Worm (Caenorhabditis elegans) whole organism, late embryonic: Measurements from ENCODE around the gene srbc-59.

Experiments used
- F13H6.1 ChIP-seq: sonication (generic microtip); optimal IDR thresholded peaks from 2 replicates; lab custom pipeline; 2016; ENCODE audit warnings: missing genetic modification characterization, missing compliant biosample characterization
- T23F11.4 ChIP-seq: fragments of 200-800 bp; sonication (Bioruptor generic); optimal IDR thresholded peaks from 2 replicates; lab custom pipeline; 2018; ENCODE audit warnings: mild to moderate bottlenecking, missing genetic modification characterization, missing compliant biosample characterization
- Y22D7AL.16 ChIP-seq: sonication (generic microtip); optimal IDR thresholded peaks from 2 replicates; lab custom pipeline; 2016; ENCODE audit warnings: missing genetic modification characterization, missing compliant biosample characterization
- ahr-1 ChIP-seq: sonication (generic microtip); optimal IDR thresholded peaks from 2 replicates; lab custom pipeline; 2016; ENCODE audit warnings: missing genetic modification characterization, missing compliant biosample characterization
- ama-1 ChIP-seq: fragments of 150-350 bp; optimal IDR thresholded peaks from 2 replicates; lab custom pipeline; 2014
- ceh-14 ChIP-seq: sonication (generic microtip); optimal IDR thresholded peaks from 2 replicates; lab custom pipeline; 2016; ENCODE audit warnings: missing genotype, missing genetic modification characterization, missing compliant biosample characterization
- ceh-19 ChIP-seq: fragments of 200-800 bp; sonication (Bioruptor generic); optimal IDR thresholded peaks from 2 replicates; lab custom pipeline; 2018; ENCODE audit warnings: mild to moderate bottlenecking, missing genetic modification characterization, missing compliant biosample characterization
- ceh-2 ChIP-seq: sonication (generic microtip); optimal IDR thresholded peaks from 2 replicates; lab custom pipeline; 2016; ENCODE audit warnings: missing genotype, missing genetic modification characterization, missing compliant biosample characterization
- ceh-30 ChIP-seq: fragments of 150-350 bp; optimal IDR thresholded peaks from 2 replicates; lab custom pipeline; 2014; ENCODE audit warnings: missing biosample characterization, missing genetic modification characterization
- ceh-31 ChIP-seq: sonication (generic microtip); optimal IDR thresholded peaks from 2 replicates; lab custom pipeline; 2016; ENCODE audit warnings: missing genetic modification characterization, missing compliant biosample characterization
- ceh-34 ChIP-seq: sonication (generic microtip); optimal IDR thresholded peaks from 2 replicates; lab custom pipeline; 2016; ENCODE audit warnings: mild to moderate bottlenecking, missing genetic modification characterization, missing compliant biosample characterization
- ceh-6 ChIP-seq: fragments of 200-800 bp; sonication (Bioruptor generic); optimal IDR thresholded peaks from 2 replicates; lab custom pipeline; 2018; ENCODE audit warnings: mild to moderate bottlenecking, missing genetic modification characterization, missing compliant biosample characterization
- ceh-9 ChIP-seq: sonication (generic microtip); optimal IDR thresholded peaks from 2 replicates; lab custom pipeline; 2016; ENCODE audit warnings: mild to moderate bottlenecking, missing genetic modification characterization, inconsistent platforms, missing compliant biosample characterization
- dmd-4 ChIP-seq: sonication (generic microtip); optimal IDR thresholded peaks from 2 replicates; lab custom pipeline; 2016; ENCODE audit warnings: borderline replicate concordance, missing genetic modification characterization, missing compliant biosample characterization
- elt-2 ChIP-seq: sonication (generic microtip); optimal IDR thresholded peaks from 2 replicates; lab custom pipeline; 2016; ENCODE audit warnings: missing genetic modification reagents, missing genetic modification characterization, missing compliant biosample characterization
- fkh-10 ChIP-seq: fragments of 150-350 bp; optimal IDR thresholded peaks from 2 replicates; lab custom pipeline; 2014; ENCODE audit warnings: missing biosample characterization, missing genetic modification reagents, missing genetic modification characterization
- fkh-6 ChIP-seq: sonication (generic microtip); optimal IDR thresholded peaks from 2 replicates; lab custom pipeline; 2016; ENCODE audit warnings: missing genetic modification characterization, missing compliant biosample characterization
- hlh-13 ChIP-seq: fragments of 200-800 bp; sonication (Bioruptor generic); optimal IDR thresholded peaks from 2 replicates; lab custom pipeline; 2018; ENCODE audit warnings: mild to moderate bottlenecking, missing genetic modification characterization, missing compliant biosample characterization
- hlh-30 ChIP-seq: sonication (generic microtip); optimal IDR thresholded peaks from 2 replicates; lab custom pipeline; 2017; ENCODE audit warnings: antibody characterized with exemption, missing genetic modification characterization, missing compliant biosample characterization; ENCODE audit not compliant: insufficient read depth
- hlh-6 ChIP-seq: sonication (generic microtip); optimal IDR thresholded peaks from 2 replicates; lab custom pipeline; 2016; ENCODE audit warnings: missing genotype, missing genetic modification characterization, missing compliant biosample characterization
- lin-11 ChIP-seq: fragments of 200-800 bp; sonication (Bioruptor generic); optimal IDR thresholded peaks from 2 replicates; lab custom pipeline; 2018; ENCODE audit warnings: mild to moderate bottlenecking, missing genetic modification characterization, missing compliant biosample characterization
- mec-3 ChIP-seq: sonication (generic microtip); optimal IDR thresholded peaks from 2 replicates; lab custom pipeline; 2016; ENCODE audit warnings: borderline replicate concordance, missing genetic modification characterization, missing compliant biosample characterization
- npax-4 ChIP-seq: sonication (generic microtip); optimal IDR thresholded peaks from 2 replicates; lab custom pipeline; 2016; ENCODE audit warnings: missing genetic modification characterization, missing compliant biosample characterization
- odd-2 ChIP-seq: sonication (generic microtip); optimal IDR thresholded peaks from 2 replicates; lab custom pipeline; 2017; ENCODE audit warnings: antibody characterized with exemption, mild to moderate bottlenecking, missing genetic modification characterization, missing compliant biosample characterization
- pag-3 ChIP-seq: sonication (generic microtip); optimal IDR thresholded peaks from 2 replicates; lab custom pipeline; 2016; ENCODE audit warnings: missing compliant biosample characterization, missing genetic modification characterization, borderline replicate concordance
- pat-9 ChIP-seq: fragments of 200-800 bp; sonication (Bioruptor generic); optimal IDR thresholded peaks from 2 replicates; lab custom pipeline; 2018; ENCODE audit warnings: mild to moderate bottlenecking, missing genetic modification characterization, moderate library complexity, missing compliant biosample characterization
- pha-2 ChIP-seq: sonication (generic microtip); optimal IDR thresholded peaks from 2 replicates; lab custom pipeline; 2017; ENCODE audit warnings: mild to moderate bottlenecking, missing genetic modification characterization, missing compliant biosample characterization
- pqm-1 ChIP-seq: sonication (generic microtip); optimal IDR thresholded peaks from 2 replicates; lab custom pipeline; 2016; ENCODE audit warnings: missing genetic modification characterization, missing compliant biosample characterization
- ref-2 ChIP-seq: sonication (generic microtip); optimal IDR thresholded peaks from 2 replicates; lab custom pipeline; 2016; ENCODE audit warnings: missing genetic modification characterization, missing compliant biosample characterization
- tbx-7 ChIP-seq: sonication (generic microtip); optimal IDR thresholded peaks from 2 replicates; lab custom pipeline; 2016; ENCODE audit warnings: missing genotype, missing genetic modification characterization, missing compliant biosample characterization
- unc-42 ChIP-seq: sonication (generic microtip); optimal IDR thresholded peaks from 2 replicates; lab custom pipeline; 2016; ENCODE audit warnings: missing genotype, missing genetic modification characterization, missing compliant biosample characterization
- unc-55 ChIP-seq: sonication (generic microtip); optimal IDR thresholded peaks from 2 replicates; lab custom pipeline; 2017; ENCODE audit warnings: missing biosample characterization, missing genetic modification reagents, missing genetic modification characterization
- ztf-16 ChIP-seq: sonication (generic microtip); optimal IDR thresholded peaks from 2 replicates; lab custom pipeline; 2017; ENCODE audit warnings: missing genetic modification characterization, missing compliant biosample characterization

The srbc-59 gene

DNA sequence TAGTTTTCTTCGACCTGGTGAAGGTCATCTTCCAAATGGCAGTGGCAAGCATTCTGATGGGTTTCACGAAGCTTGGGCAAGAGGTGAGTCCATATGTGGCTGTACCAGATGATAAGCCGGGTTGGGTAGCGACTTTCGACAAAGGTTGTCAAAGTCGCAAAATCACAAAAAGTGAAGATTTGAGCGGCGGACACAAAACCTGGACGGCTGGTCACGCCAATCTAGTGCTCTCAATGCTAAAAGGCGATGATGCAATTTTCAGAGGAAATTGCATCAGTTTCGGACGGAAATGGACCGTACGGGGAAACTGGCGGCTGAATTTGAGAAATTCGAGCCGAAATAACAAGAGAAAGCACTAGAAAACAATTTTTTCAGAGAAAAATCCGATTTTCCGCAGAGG, 18.8 kb downstream of the srbc-59 start:
- TF ChIP-seq ceh-9 (tag; lab: Kevin White, UChicago) (no peak), ref-2 (tag; lab: Kevin White, UChicago) (no peak), hlh-30 (tag; lab: Kevin White, UChicago) (no peak), elt-2 (tag; lab: Kevin White, UChicago) (no peak), pha-2 (no peak), mec-3 (tag; lab: Kevin White, UChicago) (no peak)

DNA sequence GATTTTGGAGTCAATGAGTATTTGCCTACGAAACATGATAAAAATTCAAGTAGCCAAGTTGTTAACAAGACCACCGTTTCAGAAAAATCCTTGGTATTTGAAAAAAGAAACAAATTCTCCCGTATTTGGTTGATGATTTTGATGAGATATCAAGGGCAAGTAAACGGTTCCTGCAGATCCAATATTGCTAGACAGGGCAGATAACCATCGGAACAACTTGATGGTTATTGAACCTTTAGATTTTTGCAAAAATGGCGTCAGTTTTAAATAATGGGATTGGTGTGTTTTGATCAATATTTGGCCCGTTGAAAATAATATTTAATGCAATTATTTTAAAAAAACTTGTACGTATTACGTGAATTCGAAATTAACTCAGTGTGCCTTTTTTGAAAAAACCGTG, 21.8 kb downstream of the srbc-59 start:
- TF ChIP-seq hlh-13 (GFP tag; lab: Kevin White, UChicago), result no peak
- TF ChIP-seq ceh-6 (GFP tag; lab: Kevin White, UChicago), result no peak
- TF ChIP-seq pqm-1 (tag; lab: Kevin White, UChicago), result no peak
- TF ChIP-seq npax-4, result no peak
- TF ChIP-seq pag-3 (tag; lab: Kevin White, UChicago), result no peak
- TF ChIP-seq ceh-31 (tag; lab: Kevin White, UChicago), result no peak
- no peak for TF ChIP-seq ceh-9 (tag; lab: Kevin White, UChicago)
- no peak for TF ChIP-seq unc-55 (GFP tag; lab: Kevin White, UChicago)
- TF ChIP-seq ahr-1 (tag; lab: Kevin White, UChicago), result no peak
- no peak for TF ChIP-seq pat-9 (tag; lab: Kevin White, UChicago)
- TF ChIP-seq fkh-10 (GFP tag; lab: Kevin White, UChicago), result no peak
- TF ChIP-seq T23F11.4 (GFP tag; lab: Kevin White, UChicago), result no peak
- no peak for TF ChIP-seq lin-11
- TF ChIP-seq hlh-30 (tag; lab: Kevin White, UChicago), result no peak
- TF ChIP-seq ceh-19 (GFP tag; lab: Kevin White, UChicago), result no peak

DNA sequence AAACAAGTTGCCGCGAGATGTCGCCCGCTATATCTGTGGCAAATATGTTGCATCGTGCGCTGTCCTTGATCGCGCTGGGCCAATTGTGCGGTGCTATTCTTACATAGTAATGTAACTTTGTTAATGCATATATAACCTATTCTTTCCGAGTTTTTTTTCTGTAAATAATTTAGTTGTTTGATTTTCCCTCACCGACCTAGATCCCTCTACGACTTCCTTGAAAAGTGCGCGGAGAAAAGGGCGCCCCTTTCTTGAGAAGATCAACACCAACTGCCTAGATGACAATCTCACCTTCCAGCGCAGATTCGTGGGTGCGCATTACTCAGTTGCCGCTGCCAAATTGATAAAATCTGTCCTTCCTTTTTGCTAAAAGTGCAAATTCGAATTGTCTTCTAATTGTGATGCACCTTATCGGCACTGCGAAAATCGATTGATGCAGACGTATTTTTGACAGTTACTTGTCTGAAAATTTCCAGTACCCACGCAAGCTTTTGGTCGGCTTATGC, 23.2 kb downstream of the srbc-59 start:
- TF ChIP-seq ceh-14 (tag; lab: Kevin White, UChicago) (no peak), odd-2 (no peak)

DNA sequence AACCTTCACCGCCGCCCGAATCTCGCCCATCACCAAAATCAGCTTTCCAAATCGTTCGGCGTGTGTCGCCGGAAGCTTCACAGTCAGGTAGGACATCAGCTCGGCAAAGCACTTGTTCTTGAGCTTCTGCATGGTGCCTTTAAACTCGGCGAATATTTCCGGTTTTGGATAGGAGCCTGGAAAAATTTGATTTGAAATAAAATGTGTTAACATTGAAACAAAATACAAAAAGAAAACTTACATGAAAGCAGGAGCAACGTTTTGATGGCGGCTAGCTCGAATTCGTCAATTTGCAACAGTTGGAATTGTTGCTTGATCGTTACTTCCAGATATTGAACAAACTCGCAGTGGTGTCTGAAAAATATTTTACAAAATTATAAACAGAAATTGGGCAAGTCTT, 24.3 kb downstream of the srbc-59 start:
- TF ChIP-seq ceh-9 (tag; lab: Kevin White, UChicago) (no peak), F13H6.1 (tag; lab: Kevin White, UChicago) (no peak), pqm-1 (tag; lab: Kevin White, UChicago) (no peak), ceh-30 (tag; lab: Kevin White, UChicago) (no peak), ceh-14 (tag; lab: Kevin White, UChicago) (no peak), tbx-7 (no peak), elt-2 (tag; lab: Kevin White, UChicago) (no peak), npax-4 (no peak), Y22D7AL.16 (tag; lab: Kevin White, UChicago) (no peak), unc-42 (no peak), ceh-2 (tag; lab: Kevin White, UChicago) (no peak), fkh-6 (tag; lab: Kevin White, UChicago) (no peak)
- TF ChIP-seq, all 69 proteins: peak for 0

DNA sequence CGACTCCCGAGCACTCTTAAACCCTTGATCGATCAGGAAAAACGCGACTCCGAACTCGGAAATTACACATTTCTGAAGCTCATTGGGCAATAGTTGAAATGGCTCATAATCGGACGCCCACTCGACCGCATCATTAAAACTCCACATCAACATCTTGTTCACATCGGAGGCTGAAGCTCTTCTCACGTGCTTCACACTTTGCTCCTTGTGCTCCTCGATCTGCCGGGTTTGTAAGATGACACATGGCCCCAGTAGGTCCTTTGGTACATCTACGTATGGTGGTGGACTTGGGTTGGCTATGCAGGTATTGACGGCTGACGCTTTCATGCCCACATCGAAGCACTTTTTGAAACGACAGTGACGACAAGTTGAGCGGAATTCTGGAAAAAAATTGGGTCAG, 25.0 kb downstream of the srbc-59 start:
- TF ChIP-seq unc-55 (GFP tag; lab: Kevin White, UChicago) (no peak), fkh-6 (tag; lab: Kevin White, UChicago) (no peak), ama-1 (no peak), pag-3 (tag; lab: Kevin White, UChicago) (no peak), ceh-30 (tag; lab: Kevin White, UChicago) (no peak)

DNA sequence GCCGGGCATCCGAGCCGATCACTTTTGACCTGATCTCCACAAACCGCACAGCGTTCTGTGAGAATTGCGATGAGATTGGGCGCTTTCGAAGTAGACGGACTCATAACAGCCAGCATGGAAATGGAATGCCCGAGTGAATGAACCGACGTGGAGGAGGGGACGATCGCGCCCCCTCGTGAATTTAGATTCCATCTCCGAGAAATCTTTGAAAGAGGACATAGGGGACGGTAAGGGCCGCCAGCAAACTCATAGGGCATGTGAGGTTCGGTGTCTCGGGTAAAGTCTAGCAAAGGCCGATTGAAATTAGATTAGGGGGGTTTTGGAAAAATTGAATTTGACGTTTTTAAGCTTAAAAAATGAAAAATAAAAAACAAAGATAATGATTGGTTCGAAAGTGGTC, 26.0 kb downstream of the srbc-59 start, which contains the start of gene nhr-270:
TSS of gene nhr-270 (minus strand) at position 257 of the 400 bp plus-strand sequence.
- TF ChIP-seq ceh-34 (tag; lab: Kevin White, UChicago) (no peak), F13H6.1 (tag; lab: Kevin White, UChicago) (no peak), ztf-16 (tag; lab: Kevin White, UChicago) (no peak), ceh-9 (tag; lab: Kevin White, UChicago) (no peak), ceh-2 (tag; lab: Kevin White, UChicago) (no peak), hlh-6 (tag; lab: Kevin White, UChicago) (no peak), dmd-4 (no peak)
